Worm (Caenorhabditis elegans): ENCODE data around the gene cyp-33C2.

DNA sequence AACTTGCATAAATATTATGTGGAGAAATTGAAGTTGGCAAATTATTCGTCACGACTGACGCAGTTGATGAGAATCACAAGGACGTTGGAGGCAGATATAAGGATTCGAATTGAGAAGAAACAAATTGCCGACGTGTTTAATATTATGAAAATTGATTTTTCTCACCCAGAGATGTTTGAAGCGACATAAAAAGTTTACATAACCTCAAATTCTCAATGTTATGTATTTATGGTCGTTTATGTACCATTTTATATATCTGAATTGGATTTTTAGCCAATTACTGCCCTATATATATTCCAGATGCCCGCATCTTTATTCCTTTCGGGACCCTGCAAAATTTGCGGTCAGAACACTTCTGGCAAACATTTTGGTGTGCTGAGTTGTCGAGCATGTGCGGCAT lies 45.5 kb downstream of the cyp-33C2 start, which contains the start of gene nhr-126:
- TF ChIP-seq flt-1 (GFP tag; IDR thresholded peaks at IDR 0.05) (no peak), klf-2 (GFP tag; conservative IDR thresholded peaks at IDR 0.05) (no peak), cog-1 (tag; optimal IDR thresholded peaks at IDR 0.05) (no peak), med-1 (GFP tag; optimal IDR thresholded peaks at IDR 0.05; ENCODE audit: insufficient read depth) (no peak), ref-1 (GFP tag; conservative IDR thresholded peaks at IDR 0.05) (no peak)

Data from whole organism, midembryonic.